Fruit fly (Drosophila melanogaster) whole organism, embryonic: Measurements from ENCODE around the gene Pfas.

Experiments used
- ATbp ChIP-seq: fragments of 200-800 bp; sonication (Bioruptor generic); optimal IDR thresholded peaks from 2 replicates; lab custom pipeline; 2017; ENCODE audit warnings: missing biosample characterization, mild to moderate bottlenecking, missing genetic modification characterization, missing genetic modification reagents
- B-H1 ChIP-seq: fragments of 200-800 bp; sonication (Bioruptor generic); IDR thresholded peaks from 3 replicates; pipeline ENCODE4 v1.3.6; 2022; ENCODE audit warnings: missing biosample characterization, missing genetic modification characterization
- B-H2 ChIP-seq: fragments of 200-800 bp; sonication (Bioruptor generic); optimal IDR thresholded peaks from 2 replicates; lab custom pipeline; 2018; ENCODE audit warnings: missing biosample characterization, mild to moderate bottlenecking, missing genetic modification characterization
- BtbVII ChIP-seq: fragments of 200-800 bp; sonication (Bioruptor generic); optimal IDR thresholded peaks from 3 replicates; lab custom pipeline; 2017; ENCODE audit warnings: missing biosample characterization, mild to moderate bottlenecking, missing genetic modification characterization
- Bteb2 ChIP-seq: fragments of 200-800 bp; sonication (Bioruptor generic); optimal IDR thresholded peaks from 2 replicates; lab custom pipeline; 2016; ENCODE audit warnings: missing biosample characterization, missing genetic modification characterization
- CG10366 ChIP-seq: fragments of 200-800 bp; sonication (Bioruptor generic); IDR thresholded peaks from 2 replicates; pipeline ENCODE4 v1.3.6; 2022; ENCODE audit warnings: missing biosample characterization, missing genetic modification characterization
- CG10431 ChIP-seq: fragments of 200-800 bp; sonication (Bioruptor generic); optimal IDR thresholded peaks from 3 replicates; lab custom pipeline; 2018; ENCODE audit warnings: missing biosample characterization, mild to moderate bottlenecking, missing genetic modification characterization
- CG11560 ChIP-seq: fragments of 200-800 bp; sonication (Bioruptor generic); IDR thresholded peaks from 3 replicates; pipeline ENCODE4 v1.3.6; 2022; ENCODE audit warnings: missing biosample characterization, missing genetic modification characterization
- CG12104 ChIP-seq: fragments of 200-800 bp; sonication (Bioruptor generic); optimal IDR thresholded peaks from 3 replicates; lab custom pipeline; 2016; ENCODE audit warnings: missing biosample characterization, missing genetic modification characterization
- CG12942 ChIP-seq: fragments of 200-800 bp; sonication (Bioruptor generic); optimal IDR thresholded peaks from 3 replicates; lab custom pipeline; 2016; ENCODE audit warnings: missing biosample characterization, missing genetic modification characterization
- CG14050 ChIP-seq: fragments of 200-800 bp; sonication (Bioruptor generic); IDR thresholded peaks from 3 replicates; pipeline ENCODE4 v1.3.6; 2022; ENCODE audit warnings: missing biosample characterization, missing genetic modification characterization
- CG15601 ChIP-seq: fragments of 200-800 bp; sonication (Bioruptor generic); optimal IDR thresholded peaks from 3 replicates; lab custom pipeline; 2019; ENCODE audit warnings: missing biosample characterization, mild to moderate bottlenecking, missing genetic modification characterization, moderate library complexity
- CG17359 ChIP-seq: fragments of 200-800 bp; sonication (Bioruptor generic); optimal IDR thresholded peaks from 3 replicates; lab custom pipeline; 2018; ENCODE audit warnings: missing biosample characterization, mild to moderate bottlenecking, missing genetic modification characterization, moderate library complexity
- CG17361 ChIP-seq: fragments of 200-800 bp; sonication (Bioruptor generic); IDR thresholded peaks from 3 replicates; pipeline ENCODE4 v1.3.6; 2022; ENCODE audit warnings: missing biosample characterization, missing genetic modification characterization
- CG17385 ChIP-seq: fragments of 200-800 bp; sonication (Bioruptor generic); optimal IDR thresholded peaks from 3 replicates; lab custom pipeline; 2018; ENCODE audit warnings: missing biosample characterization, mild to moderate bottlenecking, missing genetic modification characterization
- CG17612 ChIP-seq: fragments of 200-800 bp; sonication (Bioruptor generic); IDR thresholded peaks from 2 replicates; pipeline ENCODE4 v1.3.6; 2022; ENCODE audit warnings: missing biosample characterization, missing genetic modification characterization
- CG18011 ChIP-seq: fragments of 200-800 bp; sonication (Bioruptor generic); optimal IDR thresholded peaks from 2 replicates; lab custom pipeline; 2017; ENCODE audit warnings: missing biosample characterization, missing genetic modification characterization, mild to moderate bottlenecking, moderate library complexity, missing genotype
- CG1832 ChIP-seq: fragments of 200-800 bp; sonication (Bioruptor generic); optimal IDR thresholded peaks from 2 replicates; lab custom pipeline; 2017; ENCODE audit warnings: missing biosample characterization, mild to moderate bottlenecking, missing genetic modification characterization, inconsistent platforms
- CG2202 ChIP-seq: fragments of 200-800 bp; sonication (Bioruptor generic); optimal IDR thresholded peaks from 2 replicates; lab custom pipeline; 2018; ENCODE audit warnings: missing biosample characterization, mild to moderate bottlenecking, missing genetic modification characterization
- CG2712 ChIP-seq: fragments of 200-800 bp; optimal IDR thresholded peaks from 3 replicates; lab custom pipeline; 2019; ENCODE audit warnings: missing biosample characterization, mild to moderate bottlenecking, missing genetic modification characterization, moderate library complexity
- CG30403 ChIP-seq: fragments of 200-800 bp; sonication (Bioruptor generic); optimal IDR thresholded peaks from 3 replicates; lab custom pipeline; 2016; ENCODE audit warnings: missing biosample characterization, missing genetic modification characterization
- CG33557 ChIP-seq: fragments of 200-800 bp; sonication (Bioruptor generic); optimal IDR thresholded peaks from 2 replicates; lab custom pipeline; 2019; ENCODE audit warnings: missing biosample characterization, mild to moderate bottlenecking, missing genetic modification characterization, moderate library complexity
- CG3726 ChIP-seq: fragments of 200-800 bp; sonication (Bioruptor generic); IDR thresholded peaks from 3 replicates; pipeline ENCODE4, ENCODE4 v1.3.6; 2022; ENCODE audit warnings: missing biosample characterization, missing genetic modification characterization
- CG3838 ChIP-seq: fragments of 200-800 bp; sonication (Bioruptor generic); optimal IDR thresholded peaks from 3 replicates; lab custom pipeline; 2016; ENCODE audit warnings: missing biosample characterization, missing genetic modification characterization
- CG42726 ChIP-seq: fragments of 200-800 bp; sonication (Bioruptor generic); IDR thresholded peaks from 2 replicates; pipeline ENCODE4 v1.3.6; 2022; ENCODE audit warnings: missing biosample characterization, missing genetic modification characterization; ENCODE audit not compliant: partially characterized antibody
- CG4820 ChIP-seq: fragments of 200-800 bp; sonication (Bioruptor generic); optimal IDR thresholded peaks from 3 replicates; lab custom pipeline; 2016; ENCODE audit warnings: missing biosample characterization, missing genetic modification characterization
- CG7963 ChIP-seq: fragments of 200-800 bp; sonication (Bioruptor generic); IDR thresholded peaks from 3 replicates; pipeline ENCODE4 v1.3.6; 2022; ENCODE audit warnings: missing biosample characterization, missing genetic modification characterization; ENCODE audit not compliant: partially characterized antibody
- CG8388 ChIP-seq: fragments of 200-800 bp; sonication (Bioruptor generic); optimal IDR thresholded peaks from 2 replicates; lab custom pipeline; 2019; ENCODE audit warnings: missing biosample characterization, mild to moderate bottlenecking, missing genetic modification characterization, moderate library complexity
- CG8478 ChIP-seq: fragments of >200 bp; optimal IDR thresholded peaks from 2 replicates; lab custom pipeline; 2018
- Dbx ChIP-seq: fragments of 200-800 bp; sonication (Bioruptor generic); IDR thresholded peaks from 3 replicates; pipeline ENCODE4 v1.3.6; 2022; ENCODE audit warnings: missing biosample characterization, missing genetic modification characterization
- Ets97D ChIP-seq: fragments of 200-800 bp; sonication (Bioruptor generic); optimal IDR thresholded peaks from 3 replicates; lab custom pipeline; 2016; ENCODE audit warnings: missing biosample characterization, missing genetic modification characterization
- H15 ChIP-seq: fragments of 200-800 bp; sonication (Bioruptor generic); IDR thresholded peaks from 3 replicates; pipeline ENCODE4 v1.3.6; 2022; ENCODE audit warnings: missing biosample characterization, missing genetic modification characterization
- Hr51 ChIP-seq, 2 experiments: fragments of 200-800 bp; sonication (Bioruptor generic); optimal IDR thresholded peaks; 2 replicates in 1 of 2; 3 replicates in 1 of 2; lab custom pipeline; 2016 to 2018; ENCODE audit warnings: missing biosample characterization in 2 of 2, missing genetic modification characterization in 2 of 2, mild to moderate bottlenecking in 1 of 2, moderate library complexity in 1 of 2
- Meics ChIP-seq: fragments of 200-800 bp; sonication (Bioruptor generic); optimal IDR thresholded peaks from 2 replicates; lab custom pipeline; 2017; ENCODE audit warnings: missing biosample characterization, mild to moderate bottlenecking, missing genetic modification characterization
- Oli ChIP-seq: fragments of 200-800 bp; sonication (Bioruptor generic); optimal IDR thresholded peaks from 2 replicates; lab custom pipeline; 2018; ENCODE audit warnings: missing biosample characterization, mild to moderate bottlenecking, missing genetic modification characterization, moderate library complexity
- Ravus ChIP-seq: fragments of 200-800 bp; sonication (Bioruptor generic); IDR thresholded peaks from 2 replicates; pipeline ENCODE4 v1.3.6; 2022; ENCODE audit warnings: missing biosample characterization, missing genetic modification characterization
- Rfx ChIP-seq: fragments of 200-800 bp; sonication (Bioruptor generic); IDR thresholded peaks from 2 replicates; pipeline ENCODE4 v1.3.6; 2022; ENCODE audit warnings: missing biosample characterization, missing genetic modification characterization
- abd-A ChIP-seq: fragments of 200-800 bp; sonication (Bioruptor generic); optimal IDR thresholded peaks from 3 replicates; lab custom pipeline; 2019; ENCODE audit warnings: missing biosample characterization, mild to moderate bottlenecking, missing genetic modification characterization, moderate library complexity
- ac ChIP-seq: fragments of 200-800 bp; sonication (Bioruptor generic); optimal IDR thresholded peaks from 3 replicates; lab custom pipeline; 2017; ENCODE audit warnings: missing biosample characterization, mild to moderate bottlenecking, missing genetic modification characterization
- al ChIP-seq: fragments of 200-800 bp; sonication (Bioruptor generic); IDR thresholded peaks from 2 replicates; pipeline ENCODE4 v1.3.6; 2022; ENCODE audit warnings: missing biosample characterization, missing genetic modification characterization
- bowl ChIP-seq: fragments of 200-800 bp; sonication (Bioruptor generic); IDR thresholded peaks from 2 replicates; pipeline ENCODE4 v1.3.6; 2022; ENCODE audit warnings: missing biosample characterization, missing genetic modification characterization
- dysf ChIP-seq: fragments of 200-800 bp; sonication (Bioruptor generic); IDR thresholded peaks from 3 replicates; pipeline ENCODE4 v1.3.6; 2022; ENCODE audit warnings: missing biosample characterization, missing genetic modification characterization
- eyg ChIP-seq: fragments of 200-800 bp; sonication (Bioruptor generic); optimal IDR thresholded peaks from 3 replicates; lab custom pipeline; 2016; ENCODE audit warnings: missing biosample characterization, missing genetic modification characterization
- ind ChIP-seq: fragments of 200-800 bp; sonication (Bioruptor generic); optimal IDR thresholded peaks from 3 replicates; lab custom pipeline; 2016; ENCODE audit warnings: missing biosample characterization, missing genetic modification characterization
- jing ChIP-seq: fragments of 200-800 bp; sonication (Bioruptor generic); optimal IDR thresholded peaks from 2 replicates; lab custom pipeline; 2018; ENCODE audit warnings: missing biosample characterization, mild to moderate bottlenecking, missing genetic modification characterization
- odd ChIP-seq: fragments of 200-800 bp; sonication (Bioruptor generic); optimal IDR thresholded peaks from 2 replicates; lab custom pipeline; 2017; ENCODE audit warnings: missing biosample characterization, mild to moderate bottlenecking, missing genetic modification characterization
- pfk ChIP-seq: fragments of 200-800 bp; sonication (Bioruptor generic); optimal IDR thresholded peaks from 2 replicates; lab custom pipeline; 2018; ENCODE audit warnings: missing biosample characterization, mild to moderate bottlenecking, missing genetic modification characterization, moderate library complexity
- slbo ChIP-seq: fragments of 200-800 bp; sonication (Bioruptor generic); IDR thresholded peaks from 2 replicates; pipeline ENCODE4 v1.3.6; 2022; ENCODE audit warnings: missing biosample characterization, missing genetic modification characterization
- unc-4 ChIP-seq: fragments of 200-800 bp; sonication (Bioruptor generic); IDR thresholded peaks from 2 replicates; pipeline ENCODE4 v1.3.6; 2022; ENCODE audit warnings: missing biosample characterization, missing genetic modification characterization; ENCODE audit not compliant: partially characterized antibody
- zfh1 ChIP-seq: fragments of 200-800 bp; sonication (Bioruptor generic); IDR thresholded peaks from 3 replicates; pipeline ENCODE4 v1.3.6; 2022; ENCODE audit warnings: missing biosample characterization, missing genetic modification characterization

Pfas gene

dm6 chr2L:6019352-6020131, 26.3 kb downstream of the Pfas start, which contains the start of gene H2.0 (continued):
- no peak for TF ChIP-seq CG3838 (GFP tag; lab: Kevin White, UChicago)
- TF ChIP-seq H15 (GFP tag; lab: Robert Waterston, UW) = no peak
- no peak for TF ChIP-seq Ets97D (GFP tag; lab: Kevin White, UChicago)
- peak; percentile 42 for TF ChIP-seq CG30403
- TF ChIP-seq B-H2 = no peak
- no peak for TF ChIP-seq bowl (GFP tag; lab: Robert Waterston, UW)
- peak; percentile 21 for TF ChIP-seq ATbp (GFP tag; lab: Kevin White, UChicago)
- no peak for TF ChIP-seq al
- no peak for TF ChIP-seq CG18011
- no peak for TF ChIP-seq CG3726 (GFP tag; lab: Robert Waterston, UW)
- TF ChIP-seq BtbVII = no peak
- no peak for TF ChIP-seq eyg (GFP tag; lab: Kevin White, UChicago)
- no peak for TF ChIP-seq CG17359 (tag; lab: Kevin White, UChicago)
- peak; percentile 36 for TF ChIP-seq CG15601 (tag; lab: Kevin White, UChicago)
- no peak for TF ChIP-seq CG10366
- TF ChIP-seq CG8388 (GFP tag; lab: Kevin White, UChicago) = no peak
- TF ChIP-seq slbo = no peak
- peak; percentile 66 for TF ChIP-seq CG2712 (tag; lab: Kevin White, UChicago)
- TF ChIP-seq dysf (GFP tag; lab: Robert Waterston, UW) = no peak
- TF ChIP-seq ac (GFP tag; lab: Kevin White, UChicago) = peak; percentile 24
- no peak for TF ChIP-seq odd (GFP tag; lab: Kevin White, UChicago)
- TF ChIP-seq Hr51 (GFP tag; optimal IDR thresholded peaks at IDR 0.05; lab: Kevin White, UChicago) = no peak
- TF ChIP-seq CG8478 = peak; percentile 62
- TF ChIP-seq CG33557 (GFP tag; lab: Kevin White, UChicago) = peak; percentile 31
- TF ChIP-seq zfh1 = 0 out of 3 replicates have a peak, but pooled peaks have one; percentile 23
- TF ChIP-seq CG17361 (GFP tag; lab: Robert Waterston, UW) = peak; percentile 58; the same call in 2 of the 3 replicates
- peak; percentile 52 for TF ChIP-seq abd-A
- TF ChIP-seq unc-4 = no peak
- TF ChIP-seq Dbx = no peak
- no peak for TF ChIP-seq Meics (GFP tag; lab: Kevin White, UChicago)
- no peak for TF ChIP-seq CG12104
- TF ChIP-seq CG11560 (tag; lab: Robert Waterston, UW) = no peak
- no peak for TF ChIP-seq CG7963
- TF ChIP-seq Bteb2 = no peak
- TF ChIP-seq jing (GFP tag; lab: Kevin White, UChicago) = no peak
- TF ChIP-seq CG4820 (GFP tag; lab: Kevin White, UChicago) = peak; percentile 30
- no peak for TF ChIP-seq Ravus (GFP tag; lab: Robert Waterston, UW)
- no peak for TF ChIP-seq ind (GFP tag; lab: Kevin White, UChicago)
- TF ChIP-seq CG2202 = peak; percentile 8
- TF ChIP-seq CG12942 (GFP tag; lab: Kevin White, UChicago) = no peak
- TF ChIP-seq CG42726 (GFP tag; lab: Robert Waterston, UW) = no peak
- TF ChIP-seq CG17612 (GFP tag; lab: Robert Waterston, UW) = no peak
- TF ChIP-seq CG10431 (GFP tag; lab: Kevin White, UChicago) = no peak
- TF ChIP-seq B-H1 = no peak
- TF ChIP-seq CG14050 = no peak
- peak; percentile 8 for TF ChIP-seq CG17385 (GFP tag; lab: Kevin White, UChicago)
- peak; percentile 50 for TF ChIP-seq CG1832 (GFP tag; lab: Kevin White, UChicago)
- TF ChIP-seq pfk (GFP tag; lab: Kevin White, UChicago) = no peak
- TF ChIP-seq Oli = peak; percentile 46
- 0 out of 2 replicates have a peak, but pooled peaks have one; percentile 11 for TF ChIP-seq Rfx (GFP tag; lab: Robert Waterston, UW)
